Worm (Caenorhabditis elegans) whole organism, L4/young adult: ENCODE data around the gene cyp-25A2.
A peak's percentile ranks its signal among the peaks of the same experiment; 100 is the strongest.

Experiments used
- W03F9.2 ChIP-seq: fragments of 150-350 bp; optimal IDR thresholded peaks from 2 replicates; lab custom pipeline; 2014; ENCODE audit warnings: missing biosample characterization, missing genetic modification characterization
- dao-5 ChIP-seq: sonication (generic microtip); optimal IDR thresholded peaks from 2 replicates; lab custom pipeline; 2016; ENCODE audit warnings: missing genotype, missing genetic modification characterization, moderate library complexity, missing compliant biosample characterization
- him-1 ChIP-seq: sonication (generic microtip); optimal IDR thresholded peaks from 2 replicates; lab custom pipeline; 2016; ENCODE audit warnings: missing genotype, missing genetic modification reagents, missing genetic modification characterization, missing compliant biosample characterization

Gene cyp-25A2

DNA sequence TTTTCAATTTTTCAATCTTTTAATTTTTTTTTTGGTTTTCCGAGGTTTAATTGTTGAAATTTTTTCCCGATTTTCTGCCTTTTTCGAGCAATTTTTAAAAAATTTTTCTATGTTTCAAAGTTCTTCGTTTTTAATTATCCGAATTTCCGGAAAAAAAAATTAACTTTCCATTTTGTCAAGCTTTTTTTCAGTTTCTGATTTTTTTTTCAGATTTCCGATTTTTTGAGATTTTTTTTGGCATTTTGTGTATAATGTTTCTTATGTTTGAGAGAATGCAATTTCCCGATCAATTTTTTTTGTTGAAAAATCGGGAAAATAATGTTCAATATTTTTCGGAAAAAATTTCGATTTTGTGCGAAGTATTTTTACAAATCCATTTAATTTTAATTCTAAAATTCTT, 28.1 kb upstream of the cyp-25A2 start:
- no peak for TF ChIP-seq dao-5
- TF ChIP-seq him-1 (tag; lab: Kevin White, UChicago): no peak
- TF ChIP-seq W03F9.2 (tag; lab: Kevin White, UChicago): no peak

DNA sequence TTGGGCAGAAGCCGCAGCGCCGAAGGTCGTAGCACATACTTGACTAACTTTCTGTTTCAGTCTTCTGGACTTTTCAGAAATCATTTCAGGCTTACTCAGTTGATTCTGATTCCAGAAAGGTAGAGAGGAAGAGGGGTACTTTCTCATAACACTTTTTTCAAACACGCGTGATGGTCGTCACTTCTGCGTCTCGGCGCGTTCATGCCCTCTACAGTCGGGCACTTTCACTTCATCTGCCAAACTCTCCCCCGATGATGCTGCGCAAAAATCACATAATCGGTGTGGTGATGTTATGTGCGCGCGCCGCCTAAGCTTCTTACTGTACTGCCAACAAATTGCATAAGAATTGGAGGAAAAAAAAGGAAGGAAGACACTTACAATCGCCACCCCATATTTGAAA, 27.4 kb upstream of the cyp-25A2 start:
- TF ChIP-seq him-1 (tag; lab: Kevin White, UChicago): no peak
- no peak for TF ChIP-seq dao-5
- no peak for TF ChIP-seq W03F9.2 (tag; lab: Kevin White, UChicago)

DNA sequence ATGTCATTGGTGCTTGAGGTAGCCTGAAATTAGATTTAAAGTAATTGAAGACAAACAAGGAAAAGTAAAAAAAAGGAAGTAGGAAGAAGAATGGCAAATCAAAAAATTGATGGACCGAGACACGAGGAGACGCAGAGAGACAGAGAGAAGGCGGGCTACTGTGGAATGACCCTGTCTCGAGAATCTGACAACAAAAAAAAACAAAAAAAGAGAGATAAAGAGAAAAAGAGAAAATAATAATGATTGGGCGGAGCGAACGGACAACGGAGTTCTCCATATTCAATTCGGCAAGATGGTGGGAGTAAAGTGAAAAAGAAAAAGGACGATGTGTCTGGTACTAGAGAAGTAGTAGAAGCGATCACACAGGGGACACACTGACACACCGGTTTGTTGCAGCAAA, 26.0 kb upstream of the cyp-25A2 start, which contains the start of gene toh-1:
Gene toh-1, minus strand, starts transcription at position 23 of the 400 bp plus-strand sequence.
- TF ChIP-seq him-1 (tag; lab: Kevin White, UChicago): no peak
- TF ChIP-seq dao-5: no peak
- no peak for TF ChIP-seq W03F9.2 (tag; lab: Kevin White, UChicago)

DNA sequence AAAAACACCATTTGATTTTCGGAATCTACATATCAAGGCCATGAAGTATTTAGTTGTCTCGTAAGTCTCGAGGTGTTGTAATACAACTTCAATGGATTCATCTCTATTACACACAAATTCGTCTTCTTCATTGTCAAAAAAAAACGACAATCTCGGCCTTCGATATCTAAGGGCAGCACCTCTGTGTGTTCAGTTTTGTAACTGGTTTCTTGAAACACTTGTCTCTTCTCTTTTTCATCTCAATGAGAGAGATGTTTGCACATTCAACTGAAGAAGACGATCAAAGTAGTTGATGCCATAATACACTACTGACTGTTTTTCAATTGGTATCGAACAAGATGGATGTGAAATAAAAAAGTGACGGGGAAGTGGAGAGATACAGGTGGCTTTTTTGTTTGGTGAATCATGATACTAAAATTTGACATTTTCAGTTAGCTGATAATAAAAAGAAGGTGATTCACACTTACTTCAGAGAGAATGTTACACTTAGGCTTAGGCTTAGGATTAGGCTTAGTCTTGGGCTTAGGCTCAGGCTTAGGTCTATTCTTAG, 23.6 kb upstream of the cyp-25A2 start:
- no peak for TF ChIP-seq dao-5
- TF ChIP-seq W03F9.2 (tag; lab: Kevin White, UChicago): no peak
- no peak for TF ChIP-seq him-1 (tag; lab: Kevin White, UChicago)

DNA sequence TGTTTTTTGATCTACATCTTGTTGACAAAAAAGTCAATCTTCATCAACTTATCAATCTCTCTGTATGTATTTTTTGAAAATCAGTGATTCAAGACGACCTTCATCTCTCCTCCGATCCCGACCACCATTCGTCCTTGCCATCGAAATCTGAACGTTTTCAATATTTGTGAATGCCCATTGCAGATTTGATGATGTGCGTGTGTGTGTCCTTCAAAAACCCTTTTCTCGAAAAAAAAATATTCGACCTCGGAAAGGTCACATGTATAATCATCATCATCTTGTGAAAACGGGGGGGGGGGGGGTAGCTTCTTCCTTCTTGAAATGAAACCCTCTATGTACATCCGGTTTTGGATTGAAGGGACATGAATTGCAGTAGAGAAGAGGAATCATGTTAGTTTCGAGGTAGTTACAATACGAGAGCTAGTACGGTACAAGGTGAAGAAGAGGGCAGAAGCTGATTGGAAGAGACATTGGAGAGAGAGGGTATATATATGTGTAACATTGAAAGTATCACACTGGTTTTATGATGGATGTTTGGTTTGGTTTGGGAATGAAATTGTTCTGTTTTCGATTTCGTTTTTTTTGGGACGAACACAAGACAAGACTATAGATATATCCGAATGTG, 22.5 kb upstream of the cyp-25A2 start:
- TF ChIP-seq him-1 (tag; lab: Kevin White, UChicago): no peak
- TF ChIP-seq dao-5: no peak

DNA sequence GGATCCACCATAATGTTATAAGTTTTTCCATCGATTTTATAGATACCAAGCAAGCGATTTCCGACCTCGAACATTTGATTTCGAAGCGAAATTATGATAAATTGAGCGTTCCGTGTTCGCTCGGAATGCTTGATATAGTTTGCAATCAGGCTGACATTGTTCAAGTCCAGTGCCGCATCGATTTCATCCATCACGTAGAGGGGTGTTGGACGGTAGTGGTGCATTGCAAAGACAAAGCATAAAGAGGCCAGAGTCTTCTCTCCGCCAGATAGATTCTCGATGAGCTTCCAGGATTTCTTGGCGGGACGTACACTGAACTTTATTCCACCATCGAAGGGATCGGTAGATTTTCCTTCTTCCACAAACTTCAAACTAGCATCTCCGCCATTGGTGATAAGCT, 20.6 kb upstream of the cyp-25A2 start:
- TF ChIP-seq W03F9.2 (tag; lab: Kevin White, UChicago) (no peak), dao-5 (no peak), him-1 (tag; lab: Kevin White, UChicago) (no peak)

DNA sequence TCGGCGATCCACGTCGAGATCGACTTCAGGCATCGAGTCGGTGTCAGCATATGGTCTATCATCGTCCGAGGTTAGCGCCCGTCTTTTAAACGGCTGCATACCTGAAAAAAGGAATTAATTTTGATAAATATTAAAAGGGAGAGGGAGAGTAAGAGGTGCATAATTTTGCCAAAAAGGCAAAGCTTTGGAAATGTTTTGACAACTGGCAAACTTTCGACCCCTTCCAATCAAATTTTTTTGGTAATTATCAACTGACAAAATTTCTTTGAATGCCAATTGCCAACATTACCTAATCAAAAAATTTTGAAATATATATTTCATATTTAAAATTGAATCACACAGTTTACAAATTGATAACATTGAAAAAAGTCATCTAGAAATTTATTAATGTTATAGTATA, 15.4 kb upstream of the cyp-25A2 start, which contains the start of gene dpy-27:
Gene dpy-27, minus strand, starts transcription at position 101 of the 400 bp plus-strand sequence.
- TF ChIP-seq him-1 (tag; lab: Kevin White, UChicago) (no peak), dao-5 (no peak), W03F9.2 (tag; lab: Kevin White, UChicago) (no peak)

DNA sequence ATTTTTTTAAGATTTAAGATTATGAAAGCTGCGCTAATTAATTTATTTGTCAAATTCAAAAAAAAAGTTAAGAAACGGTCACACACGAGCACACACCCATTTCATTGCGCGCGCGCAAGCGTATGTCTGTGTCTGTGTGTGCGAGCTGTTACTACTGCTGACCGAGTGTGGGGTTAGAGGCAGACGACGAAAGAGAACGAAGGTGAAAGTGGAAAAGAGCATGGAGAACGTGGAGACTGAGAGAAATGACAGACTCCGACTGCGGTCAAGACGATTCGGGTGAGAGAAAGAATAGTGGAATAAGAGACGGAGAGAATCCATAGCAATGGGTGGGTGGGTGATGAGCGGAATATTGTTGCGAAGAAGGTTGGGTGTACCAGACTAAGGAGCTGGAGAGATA, 14.9 kb upstream of the cyp-25A2 start:
- TF ChIP-seq him-1 (tag; lab: Kevin White, UChicago) (no peak), W03F9.2 (tag; lab: Kevin White, UChicago) (peak; percentile 51), dao-5 (no peak)

DNA sequence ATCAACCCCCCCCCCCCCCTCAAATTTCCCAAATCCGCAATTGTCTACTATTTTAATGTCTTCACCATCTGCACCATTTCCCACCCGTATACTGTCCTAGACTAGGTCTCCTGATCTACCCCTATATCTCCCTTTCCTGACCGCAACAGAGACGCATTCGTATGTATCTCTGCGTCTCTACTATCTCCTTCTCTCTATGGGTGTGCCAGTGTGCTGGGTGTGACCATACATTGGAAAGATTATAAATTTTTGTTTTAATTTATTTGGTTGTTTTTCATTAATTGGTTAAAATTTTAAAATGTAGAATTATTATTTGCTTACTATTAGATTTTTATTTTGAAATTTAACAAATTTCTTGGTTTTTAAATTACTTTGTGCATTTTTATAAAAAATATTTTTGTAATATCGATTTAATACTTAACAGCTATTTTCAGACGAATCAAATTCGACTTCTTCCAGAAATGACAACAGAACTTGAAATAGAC, 13.0 kb upstream of the cyp-25A2 start, which contains the start of gene amx-1:
Gene amx-1, plus strand, starts transcription at position 435 of the 485 bp plus-strand sequence.
- TF ChIP-seq W03F9.2 (tag; lab: Kevin White, UChicago) (no peak), him-1 (tag; lab: Kevin White, UChicago) (no peak), dao-5 (no peak)

DNA sequence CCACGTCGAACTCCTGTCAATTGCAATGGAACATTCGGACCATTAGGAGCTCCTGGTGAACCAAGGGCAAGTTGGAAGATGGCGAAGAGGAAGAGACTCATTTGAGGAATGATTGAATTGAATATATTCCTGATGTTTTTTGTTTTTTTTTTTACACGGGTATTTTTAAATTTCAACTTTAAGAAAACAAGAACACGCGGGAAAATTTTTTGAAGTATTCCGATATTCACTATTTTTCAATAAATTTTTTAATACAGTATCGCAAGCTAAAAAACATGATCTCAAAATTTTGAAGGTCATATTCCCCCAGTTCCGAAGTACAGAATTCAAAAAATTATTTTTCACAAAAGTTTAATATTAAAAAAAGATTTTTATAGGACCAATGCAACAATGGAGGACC, 5.9 kb upstream of the cyp-25A2 start, which contains the start of gene cnnm-5:
Gene cnnm-5, minus strand, starts transcription at position 101 of the 400 bp plus-strand sequence.
- TF ChIP-seq dao-5: no peak
- no peak for TF ChIP-seq W03F9.2 (tag; lab: Kevin White, UChicago)
- TF ChIP-seq him-1 (tag; lab: Kevin White, UChicago): no peak

DNA sequence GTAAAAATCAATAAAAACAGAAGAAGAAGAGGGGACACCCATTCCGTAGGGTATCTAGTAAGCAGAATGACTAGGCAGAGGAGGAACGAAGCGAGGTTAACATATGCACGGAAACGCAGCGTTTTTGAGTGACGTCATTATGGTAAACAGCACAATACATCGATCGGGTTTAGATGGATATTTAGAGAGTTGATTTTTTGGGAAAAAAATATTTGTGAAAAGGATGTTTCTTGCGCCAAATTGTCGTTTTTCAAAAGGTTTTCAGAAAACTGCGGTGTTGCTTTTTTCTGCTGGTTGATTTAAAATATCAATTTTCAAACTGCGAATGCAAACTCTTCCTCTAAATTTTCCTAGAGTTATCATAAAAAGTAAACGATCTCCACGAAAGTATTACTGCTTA, 3.6 kb upstream of the cyp-25A2 start, which contains the start of gene C36A4.10:
Gene C36A4.10, minus strand, starts transcription at position 101 of the 400 bp plus-strand sequence.
- TF ChIP-seq W03F9.2 (tag; lab: Kevin White, UChicago) (no peak), dao-5 (no peak), him-1 (tag; lab: Kevin White, UChicago) (no peak)

DNA sequence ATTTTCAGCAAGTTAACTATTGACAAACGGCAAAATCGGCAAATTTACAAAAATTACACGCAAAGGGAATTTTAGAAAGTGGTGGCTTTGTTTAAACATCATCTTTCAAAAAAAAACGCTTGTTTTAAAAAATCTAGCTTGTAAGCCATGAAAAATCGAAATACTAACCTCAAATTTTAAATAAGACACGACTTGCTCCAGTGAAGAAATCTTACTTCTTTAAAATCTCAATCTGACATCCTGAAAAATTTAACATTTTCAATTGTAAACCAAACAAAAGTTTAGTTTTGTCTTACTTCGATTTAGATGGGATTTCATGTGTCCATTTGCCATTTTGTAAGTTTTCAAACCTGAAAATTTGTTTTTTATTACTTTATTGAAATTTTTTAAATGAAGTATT, 3.2 kb upstream of the cyp-25A2 start:
- TF ChIP-seq W03F9.2 (tag; lab: Kevin White, UChicago): no peak
- TF ChIP-seq dao-5: no peak
- TF ChIP-seq him-1 (tag; lab: Kevin White, UChicago): no peak

DNA sequence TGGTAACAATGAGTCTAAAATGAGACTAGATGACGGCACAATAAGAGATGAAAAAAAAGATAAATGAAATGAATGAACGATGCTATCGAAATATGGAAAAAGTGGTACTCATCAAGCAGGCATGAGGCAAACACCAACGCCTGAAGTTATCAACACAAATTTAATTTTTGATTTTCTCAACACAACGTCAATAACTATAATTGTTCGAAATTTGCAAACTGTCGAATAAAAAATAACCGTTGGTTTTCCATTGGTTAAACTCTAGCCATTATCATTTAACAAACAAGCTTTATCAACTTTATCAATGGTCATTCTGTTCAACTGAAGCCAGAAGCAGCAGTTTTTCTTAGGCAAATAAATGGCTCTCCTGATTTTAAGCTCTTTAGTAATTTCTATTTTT, 2.7 kb upstream of the cyp-25A2 start, which contains the start of gene cyp-25A1:
Gene cyp-25A1, plus strand, starts transcription at position 301 of the 400 bp plus-strand sequence.
- TF ChIP-seq dao-5 (no peak), W03F9.2 (tag; lab: Kevin White, UChicago) (no peak), him-1 (tag; lab: Kevin White, UChicago) (no peak)

DNA sequence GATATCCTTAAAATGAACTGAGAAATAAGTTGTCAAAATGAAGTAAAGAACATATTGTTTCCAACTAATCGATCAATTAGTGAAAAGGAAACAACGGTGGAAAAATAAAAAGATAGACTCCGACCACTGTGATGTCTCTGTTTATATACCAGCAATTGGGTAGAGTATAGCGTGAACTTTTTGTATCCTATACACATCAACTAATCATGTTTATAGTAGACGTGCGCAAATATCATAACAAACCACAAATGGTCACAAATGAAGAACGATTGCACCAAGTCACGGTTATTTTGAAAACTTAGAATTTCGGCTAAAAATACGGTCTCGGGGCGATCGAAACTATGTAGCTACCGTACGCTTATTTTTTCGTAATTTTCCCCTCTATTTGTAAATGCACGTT, 4.6 kb downstream of the cyp-25A2 start, which contains the start of gene cyp-25A3:
Gene cyp-25A3, minus strand, starts transcription at position 101 of the 400 bp plus-strand sequence.
- TF ChIP-seq W03F9.2 (tag; lab: Kevin White, UChicago) (no peak), him-1 (tag; lab: Kevin White, UChicago) (no peak), dao-5 (no peak)
